Fruit fly (Drosophila melanogaster) whole organism, embryonic: Measurements from ENCODE around the gene CG12438.

Experiments used
- Atf3 ChIP-seq: fragments of 200-800 bp; sonication (Bioruptor generic); optimal IDR thresholded peaks from 3 replicates; lab custom pipeline; 2016; ENCODE audit warnings: missing biosample characterization, missing genetic modification characterization
- Atf6 ChIP-seq: fragments of 200-800 bp; sonication (Bioruptor generic); IDR thresholded peaks from 2 replicates; pipeline ENCODE4 v1.3.6; 2022; ENCODE audit warnings: missing biosample characterization, missing genetic modification characterization
- B-H2 ChIP-seq: fragments of 200-800 bp; sonication (Bioruptor generic); optimal IDR thresholded peaks from 2 replicates; lab custom pipeline; 2018; ENCODE audit warnings: missing biosample characterization, mild to moderate bottlenecking, missing genetic modification characterization
- CG10147 ChIP-seq: fragments of 200-800 bp; sonication (Bioruptor generic); optimal IDR thresholded peaks from 2 replicates; lab custom pipeline; 2019; ENCODE audit warnings: missing biosample characterization, mild to moderate bottlenecking, missing genetic modification characterization, moderate library complexity
- CG10209 ChIP-seq: fragments of 200-800 bp; sonication (Bioruptor generic); optimal IDR thresholded peaks from 3 replicates; lab custom pipeline; 2017; ENCODE audit warnings: missing biosample characterization, mild to moderate bottlenecking, missing genetic modification characterization, missing genetic modification reagents
- CG12659 ChIP-seq: fragments of 200-800 bp; sonication (Bioruptor generic); optimal IDR thresholded peaks from 3 replicates; lab custom pipeline; 2017; ENCODE audit warnings: mild to moderate bottlenecking, missing biosample characterization, missing genetic modification reagents, missing genetic modification characterization
- CG13296 ChIP-seq: fragments of 200-800 bp; sonication (Bioruptor generic); optimal IDR thresholded peaks from 3 replicates; lab custom pipeline; 2018; ENCODE audit warnings: missing biosample characterization, mild to moderate bottlenecking, missing genetic modification characterization
- CG17385 ChIP-seq: fragments of 200-800 bp; sonication (Bioruptor generic); optimal IDR thresholded peaks from 3 replicates; lab custom pipeline; 2018; ENCODE audit warnings: missing biosample characterization, mild to moderate bottlenecking, missing genetic modification characterization
- CG2120 ChIP-seq: fragments of 200-800 bp; sonication (Bioruptor generic); optimal IDR thresholded peaks from 3 replicates; lab custom pipeline; 2016; ENCODE audit warnings: missing biosample characterization, missing genetic modification characterization
- CG2712 ChIP-seq: fragments of 200-800 bp; optimal IDR thresholded peaks from 3 replicates; lab custom pipeline; 2019; ENCODE audit warnings: missing biosample characterization, mild to moderate bottlenecking, missing genetic modification characterization, moderate library complexity
- CG34376 ChIP-seq: fragments of 200-800 bp; sonication (Bioruptor generic); optimal IDR thresholded peaks from 2 replicates; lab custom pipeline; 2018; ENCODE audit warnings: missing biosample characterization, mild to moderate bottlenecking, missing genetic modification characterization
- CG34422 ChIP-seq: fragments of 200-800 bp; sonication (Bioruptor generic); IDR thresholded peaks from 3 replicates; pipeline ENCODE4 v1.3.6; 2022; ENCODE audit warnings: missing biosample characterization, missing genetic modification characterization
- CG3838 ChIP-seq: fragments of 200-800 bp; sonication (Bioruptor generic); optimal IDR thresholded peaks from 3 replicates; lab custom pipeline; 2016; ENCODE audit warnings: missing biosample characterization, missing genetic modification characterization
- CG9609 ChIP-seq: fragments of 200-800 bp; sonication (Bioruptor generic); optimal IDR thresholded peaks from 3 replicates; lab custom pipeline; 2016; ENCODE audit warnings: missing biosample characterization, missing genetic modification characterization
- CrebB ChIP-seq: fragments of 200-800 bp; sonication (Bioruptor generic); optimal IDR thresholded peaks from 3 replicates; lab custom pipeline; 2018; ENCODE audit warnings: missing biosample characterization, mild to moderate bottlenecking, missing genetic modification characterization
- E2f2 ChIP-seq: fragments of 200-800 bp; sonication (Bioruptor generic); IDR thresholded peaks from 2 replicates; pipeline ENCODE4 v1.3.6; 2022; ENCODE audit warnings: missing biosample characterization, missing genetic modification characterization
- Ets65A ChIP-seq: fragments of 200-800 bp; sonication (Bioruptor generic); peaks from one replicate; lab custom pipeline; 2016; ENCODE audit warnings: missing biosample characterization, missing genetic modification characterization
- H2.0 ChIP-seq: fragments of 200-800 bp; sonication (Bioruptor generic); IDR thresholded peaks from 2 replicates; pipeline ENCODE4 v1.3.6; 2022; ENCODE audit warnings: missing biosample characterization, missing genetic modification characterization
- Hand ChIP-seq: fragments of 200-800 bp; sonication (Bioruptor generic); optimal IDR thresholded peaks from 2 replicates; lab custom pipeline; 2017; ENCODE audit warnings: mild to moderate bottlenecking, missing biosample characterization, missing genetic modification reagents, missing genetic modification characterization
- Jarid2 ChIP-seq: fragments of 200-800 bp; sonication (Bioruptor generic); optimal IDR thresholded peaks from 3 replicates; lab custom pipeline; 2017; ENCODE audit warnings: mild to moderate bottlenecking, missing biosample characterization, missing genetic modification reagents, missing genetic modification characterization
- MESR4 ChIP-seq: fragments of 200-800 bp; sonication (Bioruptor generic); optimal IDR thresholded peaks from 2 replicates; lab custom pipeline; 2018; ENCODE audit warnings: missing biosample characterization, mild to moderate bottlenecking, missing genetic modification characterization, moderate library complexity
- Med ChIP-seq: fragments of 200-800 bp; sonication (Bioruptor generic); peaks from one replicate; lab custom pipeline; 2016; ENCODE audit warnings: missing biosample characterization, missing genetic modification characterization, mild to moderate bottlenecking, inconsistent platforms, moderate library complexity
- PHDP ChIP-seq: fragments of 200-800 bp; sonication (Bioruptor generic); optimal IDR thresholded peaks from 3 replicates; lab custom pipeline; 2018; ENCODE audit warnings: missing biosample characterization, mild to moderate bottlenecking, missing genetic modification characterization, moderate library complexity
- Ravus ChIP-seq: fragments of 200-800 bp; sonication (Bioruptor generic); IDR thresholded peaks from 2 replicates; pipeline ENCODE4 v1.3.6; 2022; ENCODE audit warnings: missing biosample characterization, missing genetic modification characterization
- Scr ChIP-seq: fragments of 200-800 bp; sonication (Bioruptor generic); IDR thresholded peaks from 2 replicates; pipeline ENCODE4 v1.3.6; 2022; ENCODE audit warnings: missing biosample characterization, missing genetic modification characterization; ENCODE audit not compliant: partially characterized antibody
- bsh ChIP-seq, 2 experiments: fragments of 200-800 bp; sonication (Bioruptor generic); optimal IDR thresholded peaks; 2 replicates each; lab custom pipeline; 2017 to 2018; ENCODE audit warnings: mild to moderate bottlenecking in 2 of 2, missing biosample characterization in 2 of 2, missing genetic modification characterization in 2 of 2, moderate library complexity in 1 of 2
- cg ChIP-seq: fragments of 200-800 bp; sonication (Bioruptor generic); optimal IDR thresholded peaks from 3 replicates; lab custom pipeline; 2019; ENCODE audit warnings: missing biosample characterization, mild to moderate bottlenecking, missing genetic modification characterization, moderate library complexity
- chm ChIP-seq: fragments of 200-800 bp; sonication (Bioruptor generic); IDR thresholded peaks from 2 replicates; pipeline ENCODE4 v1.3.6; 2022; ENCODE audit warnings: missing biosample characterization, missing genetic modification characterization
- ci ChIP-seq: fragments of 200-800 bp; sonication (Bioruptor generic); IDR thresholded peaks from 3 replicates; pipeline ENCODE4 v1.3.6; 2022; ENCODE audit warnings: missing biosample characterization, missing genetic modification characterization
- corto ChIP-seq: fragments of 200-800 bp; sonication (Bioruptor generic); optimal IDR thresholded peaks from 2 replicates; lab custom pipeline; 2016; ENCODE audit warnings: missing biosample characterization, mild to moderate bottlenecking, missing genetic modification characterization, moderate library complexity
- crol ChIP-seq: fragments of 200-800 bp; sonication (Bioruptor generic); IDR thresholded peaks from 2 replicates; pipeline ENCODE4 v1.3.6; 2022; ENCODE audit warnings: missing biosample characterization, missing genetic modification characterization
- dmrt99B ChIP-seq: fragments of 200-800 bp; sonication (Bioruptor generic); optimal IDR thresholded peaks from 2 replicates; lab custom pipeline; 2018; ENCODE audit warnings: missing biosample characterization, mild to moderate bottlenecking, missing genetic modification characterization, moderate library complexity
- dpn ChIP-seq, 2 experiments: fragments of 200-800 bp; sonication (Bioruptor generic); optimal IDR thresholded peaks; 3 replicates each; lab custom pipeline; 2016; ENCODE audit warnings: missing biosample characterization in 2 of 2, missing genetic modification characterization in 2 of 2
- dysf ChIP-seq: fragments of 200-800 bp; sonication (Bioruptor generic); IDR thresholded peaks from 3 replicates; pipeline ENCODE4 v1.3.6; 2022; ENCODE audit warnings: missing biosample characterization, missing genetic modification characterization
- esg ChIP-seq: fragments of 200-800 bp; sonication (Bioruptor generic); conservative IDR thresholded peaks from 2 replicates; pipeline ENCODE4 v1.3.6; 2022; ENCODE audit warnings: missing biosample characterization, missing genetic modification characterization
- fu2 ChIP-seq: fragments of 200-800 bp; sonication (Bioruptor generic); optimal IDR thresholded peaks from 2 replicates; lab custom pipeline; 2016; ENCODE audit warnings: missing biosample characterization, missing genetic modification characterization
- grn ChIP-seq: fragments of 200-800 bp; sonication (Bioruptor generic); optimal IDR thresholded peaks from 3 replicates; lab custom pipeline; 2017; ENCODE audit warnings: missing biosample characterization, missing genetic modification characterization
- ken ChIP-seq: fragments of 200-800 bp; sonication (Bioruptor generic); IDR thresholded peaks from 3 replicates; pipeline ENCODE4 v1.3.6; 2022; ENCODE audit warnings: missing biosample characterization, missing genetic modification characterization
- lola ChIP-seq, 3 experiments: fragments of >200 bp in 2 of 3; fragments of 200-800 bp in 1 of 3; sonication (Bioruptor generic) in 1 of 3; optimal IDR thresholded peaks; 2 replicates each; lab custom pipeline; 2017 to 2019; ENCODE audit warnings: missing biosample characterization in 3 of 3, missing genetic modification characterization in 3 of 3, mild to moderate bottlenecking in 1 of 3, moderate library complexity in 1 of 3
- lov ChIP-seq, 2 experiments: fragments of 200-800 bp in 1 of 2; fragments of >200 bp in 1 of 2; sonication (Bioruptor generic) in 1 of 2; IDR thresholded peaks in 1 of 2; optimal IDR thresholded peaks in 1 of 2; 2 replicates in 1 of 2; 3 replicates in 1 of 2; pipeline versions ENCODE4 v1.3.6 to Lab custom; 2017 to 2022; ENCODE audit warnings: missing biosample characterization in 1 of 2, missing genetic modification characterization in 1 of 2
- nau ChIP-seq: fragments of 200-800 bp; sonication (Bioruptor generic); optimal IDR thresholded peaks from 3 replicates; lab custom pipeline; 2017; ENCODE audit warnings: missing biosample characterization, mild to moderate bottlenecking, missing genetic modification characterization, missing genetic modification reagents
- odd ChIP-seq: fragments of 200-800 bp; sonication (Bioruptor generic); optimal IDR thresholded peaks from 2 replicates; lab custom pipeline; 2017; ENCODE audit warnings: missing biosample characterization, mild to moderate bottlenecking, missing genetic modification characterization
- row ChIP-seq: fragments of 200-800 bp; sonication (Bioruptor generic); IDR thresholded peaks from 3 replicates; pipeline ENCODE4 v1.3.6; 2022; ENCODE audit warnings: missing biosample characterization, missing genetic modification characterization
- run ChIP-seq: fragments of 200-800 bp; sonication (Bioruptor generic); optimal IDR thresholded peaks from 3 replicates; lab custom pipeline; 2018; ENCODE audit warnings: missing biosample characterization, mild to moderate bottlenecking, missing genetic modification characterization
- sens ChIP-seq: fragments of 200-800 bp; sonication (Bioruptor generic); peaks from one replicate; lab custom pipeline; 2016; ENCODE audit warnings: missing biosample characterization, missing genetic modification characterization
- so ChIP-seq: fragments of 200-800 bp; sonication (Bioruptor generic); IDR thresholded peaks from 3 replicates; pipeline ENCODE4 v1.3.6; 2022; ENCODE audit warnings: missing biosample characterization, missing genetic modification characterization
- sr ChIP-seq: fragments of 200-800 bp; sonication (Bioruptor generic); IDR thresholded peaks from 3 replicates; pipeline ENCODE4 v1.3.6; 2022; ENCODE audit warnings: missing biosample characterization, missing genetic modification characterization
- stc ChIP-seq: fragments of 200-800 bp; sonication (Bioruptor generic); IDR thresholded peaks from 2 replicates; pipeline ENCODE4 v1.3.6; 2022; ENCODE audit warnings: missing biosample characterization, missing genetic modification characterization
- tna ChIP-seq: fragments of 200-800 bp; sonication (Bioruptor generic); IDR thresholded peaks from 2 replicates; pipeline ENCODE4 v1.3.6; 2022; ENCODE audit warnings: missing biosample characterization, missing genetic modification characterization; ENCODE audit not compliant: partially characterized antibody

The CG12438 gene

dm6 chr2L:8735572-8735996 lies 16.5 kb upstream of the CG12438 start (continued):
- peak; percentile 39 for TF ChIP-seq Hand
- peak; percentile 18 for TF ChIP-seq CG10147 (GFP tag; lab: Kevin White, UChicago)
- TF ChIP-seq CG17385 (GFP tag; lab: Kevin White, UChicago): peak; percentile 52
- TF ChIP-seq ken (GFP tag; lab: Robert Waterston, UW): 0 out of 3 replicates have a peak, but pooled peaks have one; percentile 38
- peak; percentile 5 for TF ChIP-seq CG9609 (GFP tag; lab: Kevin White, UChicago)
- no peak for TF ChIP-seq Ets65A (GFP tag; lab: Kevin White, UChicago)
- peak; percentile 41 for TF ChIP-seq PHDP (tag; lab: Kevin White, UChicago)
- peak; percentile 77 for TF ChIP-seq sr (GFP tag; lab: Robert Waterston, UW)
- peak in 1 of 3 experiments; percentile 42 for TF ChIP-seq lola (GFP tag; optimal IDR thresholded peaks at IDR 0.05; lab: Kevin White, UChicago)
- TF ChIP-seq cg: peak; percentile 93
- TF ChIP-seq H2.0 (GFP tag; lab: Robert Waterston, UW): no peak
- TF ChIP-seq dysf (GFP tag; lab: Robert Waterston, UW): no peak; the same call in 2 of the 3 replicates
- peak; percentile 73 for TF ChIP-seq Atf6 (GFP tag; lab: Robert Waterston, UW)
- TF ChIP-seq CG2120: peak; percentile 43
- TF ChIP-seq B-H2 (GFP tag; lab: Kevin White, UChicago): peak; percentile 46
- TF ChIP-seq row: peak; percentile 38; the same call in 1 of the 3 replicates
- TF ChIP-seq Med: peak; percentile 92
- TF ChIP-seq Jarid2 (GFP tag; lab: Kevin White, UChicago): peak; percentile 97
- TF ChIP-seq odd: peak; percentile 51
- peak; percentile 32 for TF ChIP-seq Atf3 (GFP tag; lab: Kevin White, UChicago)
- TF ChIP-seq grn (GFP tag; lab: Kevin White, UChicago): peak; percentile 31
- TF ChIP-seq so (GFP tag; lab: Robert Waterston, UW): peak; percentile 69; the same call in 2 of the 3 replicates
- peak; percentile 35 for TF ChIP-seq CG12659
- peak; percentile 14 for TF ChIP-seq CG10209 (GFP tag; lab: Kevin White, UChicago)
- TF ChIP-seq CG34422 (GFP tag; lab: Robert Waterston, UW): peak; percentile 60; the same call in 1 of the 3 replicates
- TF ChIP-seq CrebB: peak; percentile 72
- TF ChIP-seq crol: 0 out of 2 replicates have a peak, but pooled peaks have one; percentile 6
- TF ChIP-seq dpn (GFP tag; optimal IDR thresholded peaks at IDR 0.05; lab: Kevin White, UChicago): peak; percentile 11 to 39
- TF ChIP-seq sens: peak; percentile 90
- peak; percentile 34; the same call in 1 of the 2 replicates for TF ChIP-seq Ravus
- TF ChIP-seq esg: no peak
- TF ChIP-seq chm: peak; percentile 89
- peak; percentile 87 for TF ChIP-seq CG34376
- TF ChIP-seq fu2 (GFP tag; lab: Kevin White, UChicago): no peak
- peak; percentile 7 for TF ChIP-seq CG2712 (tag; lab: Kevin White, UChicago)
- TF ChIP-seq Scr (GFP tag; lab: Robert Waterston, UW): 0 out of 2 replicates have a peak, but pooled peaks have one; percentile 21
- peak; percentile 71 for TF ChIP-seq tna
- peak in 1 of 2 experiments; percentile 30 for TF ChIP-seq bsh (GFP tag; optimal IDR thresholded peaks at IDR 0.05; lab: Kevin White, UChicago)
- peak; percentile 32; the same call in 1 of the 2 replicates for TF ChIP-seq E2f2 (GFP tag; lab: Robert Waterston, UW)
- TF ChIP-seq CG13296 (GFP tag; lab: Kevin White, UChicago): peak; percentile 68
- no peak for TF ChIP-seq run (tag; lab: Kevin White, UChicago)
- peak; percentile 84 for TF ChIP-seq ci (GFP tag; lab: Robert Waterston, UW)
- no peak for TF ChIP-seq MESR4 (GFP tag; lab: Kevin White, UChicago)
- TF ChIP-seq corto: peak; percentile 30
- peak; percentile 44 for TF ChIP-seq nau
- TF ChIP-seq dmrt99B (tag; lab: Kevin White, UChicago): peak; percentile 30
- TF ChIP-seq lov (optimal IDR thresholded peaks at IDR 0.05; lab: Kevin White, UChicago): no peak
- peak; percentile 64; the same call in 1 of the 3 replicates for TF ChIP-seq lov (GFP tag; IDR thresholded peaks at IDR 0.05; lab: Robert Waterston, UW)
- peak; percentile 72; the same call in 1 of the 2 replicates for TF ChIP-seq stc (GFP tag; lab: Robert Waterston, UW)
- TF ChIP-seq CG3838 (GFP tag; lab: Kevin White, UChicago): no peak
